Worm (Caenorhabditis elegans): ENCODE measurements around the gene sdz-23.
A peak's percentile ranks its signal among the peaks of the same experiment; 100 is the strongest.

Gene sdz-23

DNA sequence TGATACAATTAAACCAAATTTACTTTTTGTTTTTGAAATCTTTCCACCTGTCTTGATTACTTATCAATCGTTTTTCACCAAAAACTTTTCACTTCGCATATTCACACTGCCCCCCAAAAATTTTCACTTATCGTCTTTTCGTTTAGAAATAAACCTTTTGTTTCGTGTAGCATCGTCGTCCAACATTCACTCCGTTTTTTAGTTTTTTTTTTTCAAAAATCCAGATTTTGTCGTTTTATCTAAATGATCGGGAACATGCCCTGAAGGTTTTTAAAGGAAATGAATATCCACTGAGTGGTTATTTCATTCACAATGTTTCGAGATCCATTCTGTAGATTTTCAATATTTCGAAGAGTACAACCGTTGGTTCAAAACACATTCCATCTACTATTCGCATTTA lies 18.6 kb downstream of the sdz-23 start, which contains the start of gene D1014.7:
D1014.7 (plus strand) TSS at position 301 of the 400 bp plus-strand sequence.
- TF ChIP-seq ces-1 (GFP tag; optimal IDR thresholded peaks at IDR 0.05): no peak
- no peak for TF ChIP-seq nhr-19 (GFP tag; conservative IDR thresholded peaks at IDR 0.05)
- no peak for TF ChIP-seq skn-1 (tag; optimal IDR thresholded peaks at IDR 0.05)
- no peak for TF ChIP-seq nhr-77 (tag; optimal IDR thresholded peaks at IDR 0.05)
- no peak for TF ChIP-seq ceh-88 (GFP tag; IDR thresholded peaks at IDR 0.05)
- TF ChIP-seq efl-1 (optimal IDR thresholded peaks at IDR 0.05): no peak
- no peak for TF ChIP-seq efl-1 (GFP tag; optimal IDR thresholded peaks at IDR 0.05 in 1 of 2)
- no peak for TF ChIP-seq C16A3.4 (tag; optimal IDR thresholded peaks at IDR 0.05)
- TF ChIP-seq mep-1 (tag; optimal IDR thresholded peaks at IDR 0.05): no peak
- TF ChIP-seq nhr-84 (tag; optimal IDR thresholded peaks at IDR 0.05): no peak
- no peak for TF ChIP-seq ztf-4 (tag; optimal IDR thresholded peaks at IDR 0.05)
- no peak for TF ChIP-seq nhr-12 (tag; optimal IDR thresholded peaks at IDR 0.05)
- TF ChIP-seq unc-30 (tag; optimal IDR thresholded peaks at IDR 0.05): no peak
- no peak for TF ChIP-seq C34B4.2 (tag; optimal IDR thresholded peaks at IDR 0.05)
- no peak for TF ChIP-seq ceh-63 (GFP tag; optimal IDR thresholded peaks at IDR 0.05)
- no peak for TF ChIP-seq lsy-2 (tag; optimal IDR thresholded peaks at IDR 0.05)

DNA sequence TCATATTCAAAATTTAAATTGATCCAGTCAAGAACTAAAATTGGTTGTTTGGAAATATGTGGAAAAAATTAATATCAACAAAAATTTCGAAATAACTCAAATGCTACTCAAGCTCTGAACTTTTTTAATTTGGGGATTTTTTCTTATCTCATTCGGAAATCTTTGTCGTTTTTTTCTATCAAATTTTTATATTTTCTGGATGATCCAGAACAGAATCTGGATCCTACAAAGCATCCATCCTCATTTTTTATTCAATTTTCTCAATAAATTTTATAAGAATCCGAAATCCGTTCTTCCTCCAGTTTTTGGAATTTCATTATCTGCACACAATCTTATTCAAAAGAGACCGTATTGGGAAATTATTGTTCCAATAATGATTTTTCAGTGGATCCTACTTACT lies 21.5 kb downstream of the sdz-23 start, which contains the start of gene D1014.6:
D1014.6 (plus strand) TSS at position 301 of the 400 bp plus-strand sequence.
- TF ChIP-seq ceh-63 (GFP tag; optimal IDR thresholded peaks at IDR 0.05) (no peak), nhr-84 (tag; optimal IDR thresholded peaks at IDR 0.05) (no peak), tlp-1 (tag; optimal IDR thresholded peaks at IDR 0.05) (no peak), rnt-1 (tag; optimal IDR thresholded peaks at IDR 0.05) (no peak), unc-98 (GFP tag; IDR thresholded peaks at IDR 0.05) (no peak), aha-1 (tag; optimal IDR thresholded peaks at IDR 0.05) (no peak), unc-62 (GFP tag; optimal IDR thresholded peaks at IDR 0.05) (no peak), sptf-1 (tag; optimal IDR thresholded peaks at IDR 0.05) (no peak), ces-1 (GFP tag; optimal IDR thresholded peaks at IDR 0.05) (no peak), nhr-85 (tag) (no peak), fos-1 (tag; optimal IDR thresholded peaks at IDR 0.05) (no peak), lin-35 (GFP tag; optimal IDR thresholded peaks at IDR 0.05) (no peak), xbp-1 (tag; optimal IDR thresholded peaks at IDR 0.05) (no peak), unc-130 (tag; optimal IDR thresholded peaks at IDR 0.05) (no peak), nhr-76 (tag; optimal IDR thresholded peaks at IDR 0.05) (no peak)

DNA sequence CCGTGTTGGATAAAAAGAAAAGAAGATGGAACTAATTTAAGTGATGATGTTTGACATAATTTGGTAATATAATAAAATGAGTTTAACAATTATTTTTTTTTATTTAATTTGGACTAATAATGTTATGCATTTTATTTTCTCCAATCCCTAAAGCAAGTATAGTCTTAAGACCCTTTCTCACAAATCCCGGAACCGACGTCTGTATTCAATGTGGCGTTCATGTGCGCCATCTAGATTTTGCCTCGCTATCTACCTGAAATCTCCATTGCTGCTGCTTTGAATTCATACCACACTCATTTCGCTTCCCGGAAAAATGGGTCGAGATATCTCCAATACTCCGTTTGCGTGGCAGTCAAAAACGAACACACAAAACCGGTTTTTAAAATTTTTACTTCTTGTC lies 24.0 kb downstream of the sdz-23 start, which contains the start of gene D1014.5:
D1014.5 (plus strand) TSS at position 301 of the 400 bp plus-strand sequence.
- TF ChIP-seq mep-1 (tag; optimal IDR thresholded peaks at IDR 0.05) (no peak), nhr-77 (tag; optimal IDR thresholded peaks at IDR 0.05) (no peak), ztf-4 (tag; optimal IDR thresholded peaks at IDR 0.05) (no peak), hpl-2 (GFP tag; optimal IDR thresholded peaks at IDR 0.05) (no peak), snu-23 (GFP tag; optimal IDR thresholded peaks at IDR 0.05) (no peak), Y116A8C.19 (tag; optimal IDR thresholded peaks at IDR 0.05; ENCODE audit: borderline replicate concordance) (no peak), nhr-19 (GFP tag; conservative IDR thresholded peaks at IDR 0.05) (no peak), nhr-237 (tag; optimal IDR thresholded peaks at IDR 0.05) (no peak)

DNA sequence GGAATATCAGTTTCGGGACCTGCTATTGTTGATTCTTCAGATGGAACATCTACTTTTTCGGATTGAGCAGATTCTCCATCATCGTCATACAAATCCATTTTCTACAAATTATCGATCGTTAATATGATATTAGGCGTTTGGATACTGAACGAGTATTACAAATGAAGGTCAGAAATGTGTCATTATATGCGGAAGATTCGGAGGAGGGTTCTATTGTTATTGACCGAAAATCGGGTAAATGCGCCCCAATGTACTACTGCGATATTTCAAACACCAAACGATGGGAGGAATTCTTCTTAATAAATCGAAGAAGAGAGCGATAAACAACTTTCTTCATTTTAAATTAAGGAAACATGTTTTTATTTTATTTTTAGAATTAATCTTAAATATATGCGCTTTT lies 29.8 kb downstream of the sdz-23 start, which contains the start of gene spr-1:
spr-1 (minus strand) TSS at position 101 of the 400 bp plus-strand sequence.
- peak; percentile 30 for TF ChIP-seq blmp-1 (tag; optimal IDR thresholded peaks at IDR 0.05)
- no peak for TF ChIP-seq efl-1 (optimal IDR thresholded peaks at IDR 0.05)
- peak in 1 of 2 experiments; percentile 11 for TF ChIP-seq efl-1 (GFP tag; optimal IDR thresholded peaks at IDR 0.05 in 1 of 2)
- no peak for TF ChIP-seq egl-27 (tag; optimal IDR thresholded peaks at IDR 0.05)
- peak; percentile 57 for TF ChIP-seq nhr-85 (tag)
- TF ChIP-seq elt-3 (tag; optimal IDR thresholded peaks at IDR 0.05): peak in 1 of 6 experiments; percentile 48

DNA sequence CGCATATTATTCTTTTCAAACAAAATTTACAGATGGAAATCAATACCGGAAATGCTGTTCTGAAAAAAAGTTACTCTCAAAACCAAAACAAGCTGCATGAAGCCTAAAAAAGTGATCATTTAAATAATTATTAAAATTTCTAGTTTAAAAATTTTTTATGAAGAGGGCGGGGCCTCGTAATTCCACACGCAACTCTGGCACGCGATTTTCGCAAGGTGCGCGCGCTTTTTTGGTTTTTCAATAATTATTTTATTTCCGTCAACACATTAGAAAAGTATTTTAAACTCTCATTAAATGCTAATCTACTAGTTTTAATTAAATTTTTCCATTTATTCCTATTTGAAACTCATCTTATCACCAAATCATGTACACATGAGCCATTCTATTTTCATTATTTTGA lies 30.3 kb downstream of the sdz-23 start:
- TF ChIP-seq aly-2 (tag; optimal IDR thresholded peaks at IDR 0.05) (no peak), lin-35 (GFP tag; optimal IDR thresholded peaks at IDR 0.05) (no peak), efl-1 (optimal IDR thresholded peaks at IDR 0.05) (no peak), efl-1 (GFP tag; optimal IDR thresholded peaks at IDR 0.05 in 1 of 2) (peak in 1 of 2 experiments; percentile 75)

Data from whole organism, L1 larva.